Fruit fly (Drosophila melanogaster) whole organism, embryonic: ENCODE measurements around the gene Adsl.

Experiments
- Abd-B ChIP-seq: fragments of 200-800 bp; sonication (Bioruptor generic); optimal IDR thresholded peaks from 2 replicates; lab custom pipeline; 2018; ENCODE audit warnings: missing biosample characterization, mild to moderate bottlenecking, missing genetic modification characterization, moderate library complexity
- B-H1 ChIP-seq: fragments of 200-800 bp; sonication (Bioruptor generic); IDR thresholded peaks from 3 replicates; pipeline ENCODE4 v1.3.6; 2022; ENCODE audit warnings: missing biosample characterization, missing genetic modification characterization
- Bgb ChIP-seq: fragments of 200-800 bp; sonication (Bioruptor generic); IDR thresholded peaks from 2 replicates; pipeline ENCODE4 v1.3.6; 2022; ENCODE audit warnings: missing biosample characterization, missing genetic modification characterization; ENCODE audit not compliant: partially characterized antibody
- C15 ChIP-seq: fragments of 200-800 bp; sonication (Bioruptor generic); IDR thresholded peaks from 3 replicates; pipeline ENCODE4 v1.3.6; 2022; ENCODE audit warnings: missing biosample characterization, missing genetic modification characterization
- CG10147 ChIP-seq: fragments of 200-800 bp; sonication (Bioruptor generic); optimal IDR thresholded peaks from 2 replicates; lab custom pipeline; 2019; ENCODE audit warnings: missing biosample characterization, mild to moderate bottlenecking, missing genetic modification characterization, moderate library complexity
- CG1024 ChIP-seq: fragments of 200-800 bp; sonication (Bioruptor generic); IDR thresholded peaks from 2 replicates; pipeline ENCODE4 v1.3.6; 2022; ENCODE audit warnings: missing biosample characterization, missing genetic modification characterization
- CG10462 ChIP-seq: fragments of 200-800 bp; sonication (Bioruptor generic); optimal IDR thresholded peaks from 2 replicates; lab custom pipeline; 2016; ENCODE audit warnings: missing biosample characterization, missing genetic modification characterization
- CG11456 ChIP-seq: fragments of 200-800 bp; sonication (Bioruptor generic); IDR thresholded peaks from 3 replicates; pipeline ENCODE4 v1.3.6; 2022; ENCODE audit warnings: missing biosample characterization, missing genetic modification characterization
- CG12744 ChIP-seq: fragments of 200-800 bp; sonication (Bioruptor generic); optimal IDR thresholded peaks from 2 replicates; lab custom pipeline; 2016; ENCODE audit warnings: missing biosample characterization, missing genetic modification characterization
- CG12942 ChIP-seq: fragments of 200-800 bp; sonication (Bioruptor generic); optimal IDR thresholded peaks from 3 replicates; lab custom pipeline; 2016; ENCODE audit warnings: missing biosample characterization, missing genetic modification characterization
- CG14710 ChIP-seq: fragments of 200-800 bp; sonication (Bioruptor generic); optimal IDR thresholded peaks from 3 replicates; lab custom pipeline; 2019; ENCODE audit warnings: missing biosample characterization, mild to moderate bottlenecking, missing genetic modification characterization, moderate library complexity
- CG15269 ChIP-seq: fragments of 200-800 bp; sonication (Bioruptor generic); optimal IDR thresholded peaks from 2 replicates; lab custom pipeline; 2018; ENCODE audit warnings: missing biosample characterization, mild to moderate bottlenecking, missing genetic modification characterization, moderate library complexity
- CG17385 ChIP-seq: fragments of 200-800 bp; sonication (Bioruptor generic); optimal IDR thresholded peaks from 3 replicates; lab custom pipeline; 2018; ENCODE audit warnings: missing biosample characterization, mild to moderate bottlenecking, missing genetic modification characterization
- CG17802 ChIP-seq: fragments of 200-800 bp; sonication (Bioruptor generic); optimal IDR thresholded peaks from 2 replicates; lab custom pipeline; 2018; ENCODE audit warnings: missing biosample characterization, mild to moderate bottlenecking, missing genetic modification characterization, moderate library complexity
- CG2889 ChIP-seq: fragments of 200-800 bp; sonication (Bioruptor generic); IDR thresholded peaks from 3 replicates; pipeline ENCODE4 v1.3.6; 2022; ENCODE audit warnings: missing biosample characterization, missing genetic modification characterization
- CG30431 ChIP-seq: fragments of 200-800 bp; sonication (Bioruptor generic); optimal IDR thresholded peaks from 2 replicates; lab custom pipeline; 2017; ENCODE audit warnings: missing biosample characterization, missing genetic modification characterization
- CG31224 ChIP-seq: fragments of 200-800 bp; sonication (Bioruptor generic); IDR thresholded peaks from 2 replicates; pipeline ENCODE4 v1.3.6; 2022; ENCODE audit warnings: missing biosample characterization, missing genetic modification characterization
- CG3281 ChIP-seq: fragments of 200-800 bp; sonication (Bioruptor generic); optimal IDR thresholded peaks from 3 replicates; lab custom pipeline; 2017; ENCODE audit warnings: missing biosample characterization, mild to moderate bottlenecking, missing genetic modification characterization
- CG4617 ChIP-seq: fragments of 200-800 bp; sonication (Bioruptor generic); optimal IDR thresholded peaks from 3 replicates; lab custom pipeline; 2016; ENCODE audit warnings: missing biosample characterization, missing genetic modification characterization, borderline replicate concordance
- CG6175 ChIP-seq: fragments of 200-800 bp; sonication (Bioruptor generic); IDR thresholded peaks from 3 replicates; pipeline ENCODE4 v1.3.6; 2022; ENCODE audit warnings: missing biosample characterization, missing genetic modification characterization
- CG6683 ChIP-seq: fragments of 200-800 bp; sonication (Bioruptor generic); optimal IDR thresholded peaks from 2 replicates; lab custom pipeline; 2017; ENCODE audit warnings: missing biosample characterization, mild to moderate bottlenecking, missing genetic modification characterization, missing genetic modification reagents
- CG7271 ChIP-seq: fragments of 200-800 bp; sonication (Bioruptor generic); optimal IDR thresholded peaks from 2 replicates; lab custom pipeline; 2018; ENCODE audit warnings: missing biosample characterization, mild to moderate bottlenecking, missing genetic modification characterization, moderate library complexity
- CG7357 ChIP-seq: fragments of 200-800 bp; sonication (Bioruptor generic); IDR thresholded peaks from 3 replicates; pipeline ENCODE4 v1.3.6; 2022; ENCODE audit warnings: missing biosample characterization, missing genetic modification characterization
- CG7556 ChIP-seq: fragments of 200-800 bp; sonication (Bioruptor generic); optimal IDR thresholded peaks from 2 replicates; lab custom pipeline; 2017; ENCODE audit warnings: missing biosample characterization, mild to moderate bottlenecking, missing genetic modification characterization
- Dad ChIP-seq: fragments of 200-800 bp; sonication (Bioruptor generic); optimal IDR thresholded peaks from 3 replicates; lab custom pipeline; 2016; ENCODE audit warnings: missing biosample characterization, missing genetic modification characterization
- GATAe ChIP-seq: fragments of 200-800 bp; sonication (Bioruptor generic); conservative IDR thresholded peaks from 2 replicates; pipeline ENCODE4 v1.3.6; 2022; ENCODE audit warnings: missing biosample characterization, missing genetic modification characterization
- HHEX ChIP-seq: fragments of 200-800 bp; sonication (Bioruptor generic); optimal IDR thresholded peaks from 3 replicates; lab custom pipeline; 2017; ENCODE audit warnings: missing biosample characterization, mild to moderate bottlenecking, missing genetic modification characterization, missing genetic modification reagents
- YL-1 ChIP-seq: fragments of 200-800 bp; sonication (Bioruptor generic); optimal IDR thresholded peaks from 3 replicates; lab custom pipeline; 2017; ENCODE audit warnings: missing biosample characterization, mild to moderate bottlenecking, missing genetic modification characterization
- abd-A ChIP-seq: fragments of 200-800 bp; sonication (Bioruptor generic); optimal IDR thresholded peaks from 3 replicates; lab custom pipeline; 2019; ENCODE audit warnings: missing biosample characterization, mild to moderate bottlenecking, missing genetic modification characterization, moderate library complexity
- bsh ChIP-seq, 2 experiments: fragments of 200-800 bp; sonication (Bioruptor generic); optimal IDR thresholded peaks; 2 replicates each; lab custom pipeline; 2017 to 2018; ENCODE audit warnings: mild to moderate bottlenecking in 2 of 2, missing biosample characterization in 2 of 2, missing genetic modification characterization in 2 of 2, moderate library complexity in 1 of 2
- btn ChIP-seq: fragments of 200-800 bp; sonication (Bioruptor generic); optimal IDR thresholded peaks from 2 replicates; lab custom pipeline; 2016; ENCODE audit warnings: missing biosample characterization, missing genetic modification characterization
- chn ChIP-seq: fragments of 200-800 bp; sonication (Bioruptor generic); optimal IDR thresholded peaks from 2 replicates; lab custom pipeline; 2016; ENCODE audit warnings: missing biosample characterization, missing genetic modification characterization
- ci ChIP-seq: fragments of 200-800 bp; sonication (Bioruptor generic); IDR thresholded peaks from 3 replicates; pipeline ENCODE4 v1.3.6; 2022; ENCODE audit warnings: missing biosample characterization, missing genetic modification characterization
- crp ChIP-seq, 2 experiments: fragments of 200-800 bp; sonication (Bioruptor generic); optimal IDR thresholded peaks; 2 replicates in 1 of 2; 3 replicates in 1 of 2; lab custom pipeline; 2017; ENCODE audit warnings: missing biosample characterization in 2 of 2, missing genetic modification characterization in 2 of 2, mild to moderate bottlenecking in 1 of 2, moderate library complexity in 1 of 2
- danr ChIP-seq: fragments of 200-800 bp; sonication (Bioruptor generic); IDR thresholded peaks from 2 replicates; pipeline ENCODE4 v1.3.6; 2022; ENCODE audit warnings: missing biosample characterization, missing genetic modification characterization
- dm ChIP-seq: fragments of 200-800 bp; sonication (Bioruptor generic); optimal IDR thresholded peaks from 3 replicates; lab custom pipeline; 2016; ENCODE audit warnings: missing biosample characterization, missing genetic modification characterization
- dpn ChIP-seq, 2 experiments: fragments of 200-800 bp; sonication (Bioruptor generic); optimal IDR thresholded peaks; 3 replicates each; lab custom pipeline; 2016; ENCODE audit warnings: missing biosample characterization in 2 of 2, missing genetic modification characterization in 2 of 2
- esg ChIP-seq: fragments of 200-800 bp; sonication (Bioruptor generic); conservative IDR thresholded peaks from 2 replicates; pipeline ENCODE4 v1.3.6; 2022; ENCODE audit warnings: missing biosample characterization, missing genetic modification characterization
- inv ChIP-seq: fragments of 200-800 bp; sonication (Bioruptor generic); IDR thresholded peaks from 2 replicates; pipeline ENCODE4 v1.3.6; 2022; ENCODE audit warnings: missing biosample characterization, missing genetic modification characterization; ENCODE audit not compliant: partially characterized antibody
- jumu ChIP-seq: fragments of 200-800 bp; sonication (Bioruptor generic); optimal IDR thresholded peaks from 3 replicates; lab custom pipeline; 2016; ENCODE audit warnings: missing biosample characterization, missing genetic modification characterization
- ken ChIP-seq: fragments of 200-800 bp; sonication (Bioruptor generic); IDR thresholded peaks from 3 replicates; pipeline ENCODE4 v1.3.6; 2022; ENCODE audit warnings: missing biosample characterization, missing genetic modification characterization
- nmo ChIP-seq: fragments of 200-800 bp; sonication (Bioruptor generic); optimal IDR thresholded peaks from 2 replicates; lab custom pipeline; 2018; ENCODE audit warnings: missing biosample characterization, mild to moderate bottlenecking, missing genetic modification characterization, moderate library complexity
- prd ChIP-seq, 3 experiments: fragments of >200 bp in 2 of 3; fragments of 200-800 bp in 1 of 3; sonication (Bioruptor generic) in 1 of 3; optimal IDR thresholded peaks in 2 of 3; IDR thresholded peaks in 1 of 3; 2 replicates in 2 of 3; 3 replicates in 1 of 3; pipeline versions ENCODE4 v1.3.6 to Lab custom; 2017 to 2022; ENCODE audit warnings: missing biosample characterization in 1 of 3, missing genetic modification characterization in 1 of 3
- scrt ChIP-seq: fragments of 200-800 bp; sonication (Bioruptor generic); optimal IDR thresholded peaks from 2 replicates; lab custom pipeline; 2018; ENCODE audit warnings: missing biosample characterization, mild to moderate bottlenecking, missing genetic modification characterization, moderate library complexity
- stc ChIP-seq: fragments of 200-800 bp; sonication (Bioruptor generic); IDR thresholded peaks from 2 replicates; pipeline ENCODE4 v1.3.6; 2022; ENCODE audit warnings: missing biosample characterization, missing genetic modification characterization
- tap ChIP-seq: fragments of 200-800 bp; optimal IDR thresholded peaks from 3 replicates; lab custom pipeline; 2019; ENCODE audit warnings: missing biosample characterization, mild to moderate bottlenecking, missing genetic modification characterization, moderate library complexity
- trem ChIP-seq: fragments of 200-800 bp; optimal IDR thresholded peaks from 3 replicates; lab custom pipeline; 2019; ENCODE audit warnings: missing biosample characterization, mild to moderate bottlenecking, missing genetic modification characterization, moderate library complexity
- zf30C ChIP-seq: fragments of 200-800 bp; sonication (Bioruptor generic); optimal IDR thresholded peaks from 3 replicates; lab custom pipeline; 2018; ENCODE audit warnings: missing biosample characterization, mild to moderate bottlenecking, missing genetic modification characterization

Gene Adsl

dm6 chr3R:16996059-16996959 lies 24.6 kb downstream of the Adsl start, which contains the start of the genes EMC2A and CG3534 (continued):
- TF ChIP-seq CG17385 (GFP tag; lab: Kevin White, UChicago) (no peak), CG2889 (GFP tag; lab: Robert Waterston, UW) (no peak), CG7556 (peak; percentile 11), dpn (GFP tag; optimal IDR thresholded peaks at IDR 0.05; lab: Kevin White, UChicago) (peak in 1 of 2 experiments; percentile 44), prd (optimal IDR thresholded peaks at IDR 0.05; lab: Kevin White, UChicago) (no peak), prd (GFP tag; IDR thresholded peaks at IDR 0.05; lab: Robert Waterston, UW) (no peak; the same call in 2 of the 3 replicates), crp (GFP tag; optimal IDR thresholded peaks at IDR 0.05; lab: Kevin White, UChicago) (no peak), esg (GFP tag; lab: Robert Waterston, UW) (no peak), CG14710 (peak; percentile 49), inv (GFP tag; lab: Robert Waterston, UW) (no peak), bsh (GFP tag; optimal IDR thresholded peaks at IDR 0.05; lab: Kevin White, UChicago) (no peak), CG31224 (no peak), CG11456 (GFP tag; lab: Robert Waterston, UW) (no peak), CG12744 (GFP tag; lab: Kevin White, UChicago) (no peak), CG12942 (GFP tag; lab: Kevin White, UChicago) (no peak), CG10462 (GFP tag; lab: Kevin White, UChicago) (no peak), GATAe (GFP tag; lab: Robert Waterston, UW) (no peak), CG17802 (no peak), Bgb (no peak; the same call in 1 of the 2 replicates), zf30C (no peak), CG10147 (GFP tag; lab: Kevin White, UChicago) (no peak), B-H1 (GFP tag; lab: Robert Waterston, UW) (no peak), chn (no peak), CG1024 (no peak), trem (tag; lab: Kevin White, UChicago) (peak; percentile 98), ci (no peak), C15 (GFP tag; lab: Robert Waterston, UW) (no peak), CG4617 (GFP tag; lab: Kevin White, UChicago) (peak; percentile 15), nmo (GFP tag; lab: Kevin White, UChicago) (no peak), btn (GFP tag; lab: Kevin White, UChicago) (no peak), jumu (GFP tag; lab: Kevin White, UChicago) (no peak), tap (tag; lab: Kevin White, UChicago) (no peak), Dad (GFP tag; lab: Kevin White, UChicago) (no peak), CG7357 (no peak), YL-1 (peak; percentile 24), scrt (no peak), CG6175 (no peak), CG3281 (GFP tag; lab: Kevin White, UChicago) (no peak), CG30431 (GFP tag; lab: Kevin White, UChicago) (no peak), Abd-B (GFP tag; lab: Kevin White, UChicago) (peak; percentile 61), danr (GFP tag; lab: Robert Waterston, UW) (no peak), CG7271 (no peak), dm (GFP tag; lab: Kevin White, UChicago) (no peak), HHEX (GFP tag; lab: Kevin White, UChicago) (no peak), CG15269 (tag; lab: Kevin White, UChicago) (no peak), ken (no peak), stc (GFP tag; lab: Robert Waterston, UW) (no peak), abd-A (tag; lab: Kevin White, UChicago) (no peak), CG6683 (GFP tag; lab: Kevin White, UChicago) (no peak)
